Worm (Caenorhabditis elegans): ENCODE data around the gene nrde-2.

ce11 chrII:10206425-10206824 is 41.0 kb downstream of the nrde-2 start, which contains the start of gene T01E8.1:
- no peak for TF ChIP-seq elt-1 (tag; optimal IDR thresholded peaks at IDR 0.05)
- TF ChIP-seq nhr-6 (tag; optimal IDR thresholded peaks at IDR 0.05), result no peak
- TF ChIP-seq lin-39 (tag; optimal IDR thresholded peaks at IDR 0.05), result no peak
- TF ChIP-seq zag-1 (tag; optimal IDR thresholded peaks at IDR 0.05), result no peak
- no peak for TF ChIP-seq blmp-1 (tag; optimal IDR thresholded peaks at IDR 0.05; ENCODE audit: insufficient read depth)
- no peak for TF ChIP-seq alr-1 (tag; optimal IDR thresholded peaks at IDR 0.05)
- no peak for TF ChIP-seq ZK546.5 (tag; optimal IDR thresholded peaks at IDR 0.05)
- no peak for TF ChIP-seq dmd-4 (tag; optimal IDR thresholded peaks at IDR 0.05)

Data from whole organism, L2 larva.